Fruit fly (Drosophila melanogaster): Measurements from ENCODE around the gene CG31321.

The CG31321 gene

DNA sequence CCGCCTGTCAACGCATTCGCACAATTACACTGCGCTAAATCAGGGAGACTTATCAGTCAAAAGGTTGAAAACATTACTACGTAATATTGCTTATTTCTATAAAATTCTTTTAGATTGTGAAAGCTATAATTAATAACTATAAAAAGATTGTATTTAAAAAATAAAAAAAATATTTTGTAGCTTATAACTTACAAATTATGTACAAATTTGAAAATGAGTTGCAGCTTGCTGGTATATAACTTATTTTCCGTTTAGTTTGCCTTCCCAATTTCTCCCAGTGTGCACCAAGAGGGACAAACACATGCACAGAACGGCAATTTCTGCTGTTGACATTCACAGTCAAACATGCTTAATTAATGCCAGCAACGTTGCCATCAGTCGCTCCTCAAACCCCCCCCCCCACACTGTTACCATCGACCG lies 43.6 kb downstream of the CG31321 start:
- peak; percentile 81 for TF ChIP-seq D1 (tag; optimal IDR thresholded peaks at IDR 0.05)
- TF ChIP-seq Snoo (tag; optimal IDR thresholded peaks at IDR 0.05) = peak; percentile 87
- TF ChIP-seq CG13204 (GFP tag; optimal IDR thresholded peaks at IDR 0.05) = peak; percentile 65
- peak; percentile 56 for TF ChIP-seq CG12605 (GFP tag; IDR thresholded peaks at IDR 0.05)
- peak; percentile 67 for TF ChIP-seq rn (GFP tag; IDR thresholded peaks at IDR 0.05)
- TF ChIP-seq CG15710 (tag; optimal IDR thresholded peaks at IDR 0.05) = peak; percentile 90
- TF ChIP-seq CG9948 (tag; optimal IDR thresholded peaks at IDR 0.05) = peak; percentile 86
- peak; percentile 66 for TF ChIP-seq Ets98B (GFP tag; IDR thresholded peaks at IDR 0.05)
- TF ChIP-seq CG4496 (GFP tag; IDR thresholded peaks at IDR 0.05) = peak; percentile 80
- no peak for TF ChIP-seq EcR (GFP tag; optimal IDR thresholded peaks at IDR 0.05)
- TF ChIP-seq CG8159 (tag; optimal IDR thresholded peaks at IDR 0.05) = peak; percentile 97
- TF ChIP-seq CG8301 (tag; optimal IDR thresholded peaks at IDR 0.05) = peak; percentile 88
- no peak for TF ChIP-seq CG10348 (GFP tag; IDR thresholded peaks at IDR 0.05)
- TF ChIP-seq Pif1B (GFP tag; optimal IDR thresholded peaks at IDR 0.05) = peak; percentile 72
- TF ChIP-seq CG32121 (GFP tag; IDR thresholded peaks at IDR 0.05) = peak; percentile 78
- TF ChIP-seq gl (tag; optimal IDR thresholded peaks at IDR 0.05) = peak; percentile 75
- peak; percentile 91 for TF ChIP-seq CG14655 (GFP tag; optimal IDR thresholded peaks at IDR 0.05)
- peak; percentile 91 for TF ChIP-seq CG17806 (tag; optimal IDR thresholded peaks at IDR 0.05)
- TF ChIP-seq CG34367 (tag; optimal IDR thresholded peaks at IDR 0.05) = peak; percentile 73
- peak; percentile 69 for TF ChIP-seq Pif1A (GFP tag; optimal IDR thresholded peaks at IDR 0.05)
- TF ChIP-seq fd96Ca (GFP tag; IDR thresholded peaks at IDR 0.05) = peak; percentile 82

DNA sequence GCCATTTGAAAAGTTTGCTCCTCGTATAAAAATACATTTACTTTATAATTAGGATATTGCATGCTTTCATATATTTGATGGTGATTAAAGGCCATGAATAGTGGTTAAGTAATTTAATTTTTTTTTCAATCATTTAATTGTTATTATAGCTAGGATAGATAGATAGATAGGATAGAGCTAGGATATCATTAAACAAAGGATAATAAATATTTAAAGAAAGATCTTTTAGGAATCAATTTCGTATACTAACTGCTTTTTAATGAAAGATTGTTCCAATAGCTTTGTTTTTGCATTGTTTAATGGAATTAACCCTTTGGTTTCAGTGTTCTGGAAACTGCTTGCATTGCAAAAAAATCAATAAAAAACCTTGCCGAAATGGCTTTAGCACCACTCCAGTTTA lies 44.4 kb downstream of the CG31321 start:
- TF ChIP-seq CG8159 (tag; optimal IDR thresholded peaks at IDR 0.05) = peak; percentile 50
- TF ChIP-seq Pif1A (GFP tag; optimal IDR thresholded peaks at IDR 0.05) = no peak

DNA sequence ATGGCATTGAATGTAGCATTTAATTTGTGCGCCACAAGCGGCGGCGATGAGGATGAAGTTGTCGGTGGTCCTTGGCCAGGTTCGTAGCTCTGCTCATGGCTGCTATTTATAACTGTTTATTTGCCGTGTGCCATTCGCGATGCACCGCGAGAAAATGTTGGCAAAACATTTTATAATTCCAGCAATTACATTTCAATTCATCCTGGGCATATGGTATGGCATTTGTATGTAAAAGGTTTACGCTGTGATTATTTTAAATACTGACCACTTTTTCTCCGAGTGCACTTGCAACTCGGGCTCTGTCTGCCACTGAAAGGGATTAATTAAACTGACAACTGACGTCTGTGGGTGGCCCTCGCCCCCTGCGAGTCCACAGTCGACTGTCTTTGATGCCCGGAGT lies 46.5 kb downstream of the CG31321 start:
- TF ChIP-seq CG8301 (tag; optimal IDR thresholded peaks at IDR 0.05) (peak; percentile 44), CG34367 (tag; optimal IDR thresholded peaks at IDR 0.05) (peak; percentile 53), CG4496 (GFP tag; IDR thresholded peaks at IDR 0.05) (peak; percentile 75; the same call in 2 of the 3 replicates), CG15710 (tag; optimal IDR thresholded peaks at IDR 0.05) (peak; percentile 65), CG10348 (GFP tag; IDR thresholded peaks at IDR 0.05) (no peak), CG32121 (GFP tag; IDR thresholded peaks at IDR 0.05) (no peak), Ets98B (GFP tag; IDR thresholded peaks at IDR 0.05) (peak; percentile 59), CG12605 (GFP tag; IDR thresholded peaks at IDR 0.05) (peak; percentile 60; the same call in 1 of the 2 replicates), EcR (GFP tag; optimal IDR thresholded peaks at IDR 0.05) (no peak), Pif1B (GFP tag; optimal IDR thresholded peaks at IDR 0.05) (peak; percentile 37), Snoo (tag; optimal IDR thresholded peaks at IDR 0.05) (peak; percentile 12), rn (GFP tag; IDR thresholded peaks at IDR 0.05) (0 out of 2 replicates have a peak, but pooled peaks have one; percentile 4), gl (tag; optimal IDR thresholded peaks at IDR 0.05) (no peak), fd96Ca (GFP tag; IDR thresholded peaks at IDR 0.05) (peak; percentile 69), CG13204 (GFP tag; optimal IDR thresholded peaks at IDR 0.05) (no peak), D1 (tag; optimal IDR thresholded peaks at IDR 0.05) (no peak), CG9948 (tag; optimal IDR thresholded peaks at IDR 0.05) (peak; percentile 43), CG14655 (GFP tag; optimal IDR thresholded peaks at IDR 0.05) (peak; percentile 55), Pif1A (GFP tag; optimal IDR thresholded peaks at IDR 0.05) (peak; percentile 57), CG17806 (tag; optimal IDR thresholded peaks at IDR 0.05) (peak; percentile 58), CG8159 (tag; optimal IDR thresholded peaks at IDR 0.05) (peak; percentile 72)

DNA sequence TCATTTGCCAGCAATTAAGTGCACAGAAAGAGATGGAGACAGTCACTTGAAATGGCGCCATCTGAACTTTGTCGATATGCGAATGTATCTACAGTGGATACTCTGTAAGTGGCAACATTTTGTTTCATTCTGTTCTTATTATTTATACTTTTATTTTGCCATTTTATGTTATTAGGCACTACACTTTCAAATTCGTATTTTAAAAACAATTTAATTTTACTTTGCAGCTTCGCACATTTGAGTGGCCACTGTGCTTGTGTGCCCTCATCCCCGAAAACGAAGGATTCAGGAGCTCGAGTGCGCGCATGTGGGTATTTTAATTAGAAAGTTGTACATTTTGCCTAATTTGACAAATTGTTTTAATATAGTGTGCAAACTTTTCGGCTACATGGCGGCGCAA lies 47.2 kb downstream of the CG31321 start:
- TF ChIP-seq CG14655 (GFP tag; optimal IDR thresholded peaks at IDR 0.05) (peak; percentile 50), CG8301 (tag; optimal IDR thresholded peaks at IDR 0.05) (peak; percentile 42), D1 (tag; optimal IDR thresholded peaks at IDR 0.05) (no peak), CG34367 (tag; optimal IDR thresholded peaks at IDR 0.05) (peak; percentile 52), rn (GFP tag; IDR thresholded peaks at IDR 0.05) (no peak), CG8159 (tag; optimal IDR thresholded peaks at IDR 0.05) (peak; percentile 67), Snoo (tag; optimal IDR thresholded peaks at IDR 0.05) (peak; percentile 34), Ets98B (GFP tag; IDR thresholded peaks at IDR 0.05) (peak; percentile 61), gl (tag; optimal IDR thresholded peaks at IDR 0.05) (no peak), CG17806 (tag; optimal IDR thresholded peaks at IDR 0.05) (peak; percentile 64), CG9948 (tag; optimal IDR thresholded peaks at IDR 0.05) (peak; percentile 46), CG10348 (GFP tag; IDR thresholded peaks at IDR 0.05) (no peak), Pif1B (GFP tag; optimal IDR thresholded peaks at IDR 0.05) (peak; percentile 47), Pif1A (GFP tag; optimal IDR thresholded peaks at IDR 0.05) (peak; percentile 50), CG13204 (GFP tag; optimal IDR thresholded peaks at IDR 0.05) (no peak), fd96Ca (GFP tag; IDR thresholded peaks at IDR 0.05) (peak; percentile 51; the same call in 2 of the 3 replicates), EcR (GFP tag; optimal IDR thresholded peaks at IDR 0.05) (no peak), CG15710 (tag; optimal IDR thresholded peaks at IDR 0.05) (peak; percentile 53), CG32121 (GFP tag; IDR thresholded peaks at IDR 0.05) (peak; percentile 17; the same call in 1 of the 2 replicates), CG4496 (GFP tag; IDR thresholded peaks at IDR 0.05) (peak; percentile 81), CG12605 (GFP tag; IDR thresholded peaks at IDR 0.05) (peak; percentile 40; the same call in 1 of the 2 replicates)

- TF ChIP-seq EcR (GFP tag; optimal IDR thresholded peaks at IDR 0.05) (no peak), Snoo (tag; optimal IDR thresholded peaks at IDR 0.05) (peak; percentile 17), D1 (tag; optimal IDR thresholded peaks at IDR 0.05) (peak; percentile 20), CG4496 (GFP tag; IDR thresholded peaks at IDR 0.05) (peak; percentile 29; the same call in 1 of the 3 replicates), CG32121 (GFP tag; IDR thresholded peaks at IDR 0.05) (peak; percentile 10; the same call in 1 of the 2 replicates), Pif1B (GFP tag; optimal IDR thresholded peaks at IDR 0.05) (no peak), CG10348 (GFP tag; IDR thresholded peaks at IDR 0.05) (no peak), CG9948 (tag; optimal IDR thresholded peaks at IDR 0.05) (no peak), Pif1A (GFP tag; optimal IDR thresholded peaks at IDR 0.05) (peak; percentile 9), gl (tag; optimal IDR thresholded peaks at IDR 0.05) (no peak), CG13204 (GFP tag; optimal IDR thresholded peaks at IDR 0.05) (no peak)
Observed at dm6 chr3R:14361741-14362232, 51.6 kb downstream of the CG31321 start, which contains the start of gene Dnaaf5. Gene Dnaaf5 (minus strand): TSS chr3R:14361786.

All from whole organism, pupa.